Fruit fly (Drosophila melanogaster) whole organism, embryonic: ENCODE data around the gene Rpt5.

Experiments
- Atf3 ChIP-seq: fragments of 200-800 bp; sonication (Bioruptor generic); optimal IDR thresholded peaks from 3 replicates; lab custom pipeline; 2016; ENCODE audit warnings: missing biosample characterization, missing genetic modification characterization
- CG10267 ChIP-seq: fragments of 200-800 bp; sonication (Bioruptor generic); optimal IDR thresholded peaks from 2 replicates; lab custom pipeline; 2018; ENCODE audit warnings: missing biosample characterization, mild to moderate bottlenecking, missing genetic modification characterization, moderate library complexity
- CG10565 ChIP-seq: fragments of 200-800 bp; sonication (Bioruptor generic); optimal IDR thresholded peaks from 3 replicates; lab custom pipeline; 2016; ENCODE audit warnings: missing biosample characterization, mild to moderate bottlenecking, missing genetic modification characterization
- CG10979 ChIP-seq: fragments of 200-800 bp; sonication (Bioruptor generic); optimal IDR thresholded peaks from 2 replicates; lab custom pipeline; 2018; ENCODE audit warnings: missing biosample characterization, mild to moderate bottlenecking, missing genetic modification characterization, moderate library complexity
- CG11560 ChIP-seq: fragments of 200-800 bp; sonication (Bioruptor generic); IDR thresholded peaks from 3 replicates; pipeline ENCODE4 v1.3.6; 2022; ENCODE audit warnings: missing biosample characterization, missing genetic modification characterization
- CG12659 ChIP-seq: fragments of 200-800 bp; sonication (Bioruptor generic); optimal IDR thresholded peaks from 3 replicates; lab custom pipeline; 2017; ENCODE audit warnings: mild to moderate bottlenecking, missing biosample characterization, missing genetic modification reagents, missing genetic modification characterization
- CG15514 ChIP-seq: fragments of 200-800 bp; sonication (Bioruptor generic); optimal IDR thresholded peaks from 3 replicates; lab custom pipeline; 2017; ENCODE audit warnings: missing biosample characterization, missing genetic modification characterization, mild to moderate bottlenecking, moderate library complexity, missing genetic modification reagents
- CG17186 ChIP-seq: fragments of 200-800 bp; sonication (Bioruptor generic); optimal IDR thresholded peaks from 3 replicates; lab custom pipeline; 2017; ENCODE audit warnings: missing biosample characterization, missing genetic modification reagents, missing genetic modification characterization
- CG30431 ChIP-seq: fragments of 200-800 bp; sonication (Bioruptor generic); optimal IDR thresholded peaks from 2 replicates; lab custom pipeline; 2017; ENCODE audit warnings: missing biosample characterization, missing genetic modification characterization
- CG33557 ChIP-seq: fragments of 200-800 bp; sonication (Bioruptor generic); optimal IDR thresholded peaks from 2 replicates; lab custom pipeline; 2019; ENCODE audit warnings: missing biosample characterization, mild to moderate bottlenecking, missing genetic modification characterization, moderate library complexity
- CG34224 ChIP-seq: fragments of 200-800 bp; sonication (Bioruptor generic); IDR thresholded peaks from 3 replicates; pipeline ENCODE4 v1.3.6; 2022; ENCODE audit warnings: missing biosample characterization, missing genetic modification characterization; ENCODE audit not compliant: partially characterized antibody
- CG4328 ChIP-seq: fragments of 200-800 bp; sonication (Bioruptor generic); optimal IDR thresholded peaks from 3 replicates; lab custom pipeline; 2017; ENCODE audit warnings: missing biosample characterization, missing genetic modification reagents, missing genetic modification characterization
- CG4730 ChIP-seq: fragments of 200-800 bp; sonication (Bioruptor generic); IDR thresholded peaks from 2 replicates; pipeline ENCODE4 v1.3.6; 2022; ENCODE audit warnings: missing biosample characterization, missing genetic modification characterization
- CG4854 ChIP-seq: fragments of 200-800 bp; sonication (Bioruptor generic); optimal IDR thresholded peaks from 2 replicates; lab custom pipeline; 2016; ENCODE audit warnings: missing biosample characterization, missing genetic modification characterization, inconsistent platforms
- CG6175 ChIP-seq: fragments of 200-800 bp; sonication (Bioruptor generic); IDR thresholded peaks from 3 replicates; pipeline ENCODE4 v1.3.6; 2022; ENCODE audit warnings: missing biosample characterization, missing genetic modification characterization
- CG6689 ChIP-seq: fragments of 200-800 bp; sonication (Bioruptor generic); IDR thresholded peaks from 2 replicates; pipeline ENCODE4 v1.3.6; 2022; ENCODE audit warnings: missing biosample characterization, missing genetic modification characterization
- CG6765 ChIP-seq: fragments of 200-800 bp; sonication (Bioruptor generic); optimal IDR thresholded peaks from 3 replicates; lab custom pipeline; 2017; ENCODE audit warnings: missing biosample characterization, mild to moderate bottlenecking, missing genetic modification characterization
- CG6791 ChIP-seq: fragments of 200-800 bp; sonication (Bioruptor generic); IDR thresholded peaks from 3 replicates; pipeline ENCODE4 v1.3.6; 2022; ENCODE audit warnings: missing biosample characterization, missing genetic modification characterization; ENCODE audit not compliant: partially characterized antibody
- CG7786 ChIP-seq: fragments of 200-800 bp; sonication (Bioruptor generic); optimal IDR thresholded peaks from 2 replicates; lab custom pipeline; 2016; ENCODE audit warnings: missing biosample characterization, missing genetic modification characterization
- CG7839 ChIP-seq: fragments of 200-800 bp; sonication (Bioruptor generic); optimal IDR thresholded peaks from 3 replicates; lab custom pipeline; 2018; ENCODE audit warnings: missing biosample characterization, mild to moderate bottlenecking, missing genetic modification characterization, moderate library complexity
- CG8281 ChIP-seq: fragments of 200-800 bp; sonication (Bioruptor generic); optimal IDR thresholded peaks from 2 replicates; lab custom pipeline; 2018; ENCODE audit warnings: missing biosample characterization, mild to moderate bottlenecking, missing genetic modification characterization, moderate library complexity
- CG9797 ChIP-seq: fragments of 200-800 bp; sonication (Bioruptor generic); optimal IDR thresholded peaks from 3 replicates; lab custom pipeline; 2018; ENCODE audit warnings: missing biosample characterization, mild to moderate bottlenecking, missing genetic modification characterization
- Hr3 ChIP-seq: fragments of 200-800 bp; sonication (Bioruptor generic); optimal IDR thresholded peaks from 3 replicates; lab custom pipeline; 2016; ENCODE audit warnings: missing biosample characterization, missing genetic modification characterization
- Lhr ChIP-seq: fragments of 200-800 bp; sonication (Bioruptor generic); optimal IDR thresholded peaks from 3 replicates; lab custom pipeline; 2017; ENCODE audit warnings: mild to moderate bottlenecking, missing biosample characterization, missing genetic modification reagents, missing genetic modification characterization
- MTF-1 ChIP-seq: fragments of 200-800 bp; sonication (Bioruptor generic); optimal IDR thresholded peaks from 2 replicates; lab custom pipeline; 2018; ENCODE audit warnings: missing biosample characterization, mild to moderate bottlenecking, missing genetic modification characterization, borderline replicate concordance
- Med ChIP-seq: fragments of 200-800 bp; sonication (Bioruptor generic); peaks from one replicate; lab custom pipeline; 2016; ENCODE audit warnings: missing biosample characterization, missing genetic modification characterization, mild to moderate bottlenecking, inconsistent platforms, moderate library complexity
- Neu2 ChIP-seq: fragments of 200-800 bp; sonication (Bioruptor generic); optimal IDR thresholded peaks from 3 replicates; lab custom pipeline; 2016; ENCODE audit warnings: missing biosample characterization, missing genetic modification characterization, borderline replicate concordance
- Optix ChIP-seq: fragments of 200-800 bp; sonication (Bioruptor generic); IDR thresholded peaks from 3 replicates; pipeline ENCODE4 v1.3.6; 2022; ENCODE audit warnings: missing biosample characterization, missing genetic modification characterization
- Vsx1 ChIP-seq: fragments of 200-800 bp; sonication (Bioruptor generic); optimal IDR thresholded peaks from 2 replicates; lab custom pipeline; 2017; ENCODE audit warnings: missing biosample characterization, mild to moderate bottlenecking, missing genetic modification characterization, missing genetic modification reagents
- ac ChIP-seq: fragments of 200-800 bp; sonication (Bioruptor generic); optimal IDR thresholded peaks from 3 replicates; lab custom pipeline; 2017; ENCODE audit warnings: missing biosample characterization, mild to moderate bottlenecking, missing genetic modification characterization
- cas ChIP-seq: fragments of 200-800 bp; sonication (Bioruptor generic); IDR thresholded peaks from 2 replicates; pipeline ENCODE4 v1.3.6; 2022; ENCODE audit warnings: missing biosample characterization, missing genetic modification characterization
- cg ChIP-seq: fragments of 200-800 bp; sonication (Bioruptor generic); optimal IDR thresholded peaks from 3 replicates; lab custom pipeline; 2019; ENCODE audit warnings: missing biosample characterization, mild to moderate bottlenecking, missing genetic modification characterization, moderate library complexity
- da ChIP-seq: fragments of 200-800 bp; sonication (Bioruptor generic); optimal IDR thresholded peaks from 2 replicates; lab custom pipeline; 2016; ENCODE audit warnings: missing biosample characterization, missing genetic modification characterization
- danr ChIP-seq: fragments of 200-800 bp; sonication (Bioruptor generic); IDR thresholded peaks from 2 replicates; pipeline ENCODE4 v1.3.6; 2022; ENCODE audit warnings: missing biosample characterization, missing genetic modification characterization
- dati ChIP-seq: fragments of 200-800 bp; sonication (Bioruptor generic); IDR thresholded peaks from 2 replicates; pipeline ENCODE4 v1.3.6; 2022; ENCODE audit warnings: missing biosample characterization, missing genetic modification characterization
- exex ChIP-seq: fragments of 200-800 bp; sonication (Bioruptor generic); optimal IDR thresholded peaks from 4 replicates; lab custom pipeline; 2018; ENCODE audit warnings: missing biosample characterization, mild to moderate bottlenecking, missing genetic modification characterization, moderate library complexity
- eyg ChIP-seq: fragments of 200-800 bp; sonication (Bioruptor generic); optimal IDR thresholded peaks from 3 replicates; lab custom pipeline; 2016; ENCODE audit warnings: missing biosample characterization, missing genetic modification characterization
- gfzf ChIP-seq: fragments of 200-800 bp; sonication (Bioruptor generic); optimal IDR thresholded peaks from 2 replicates; lab custom pipeline; 2016; ENCODE audit warnings: missing biosample characterization, mild to moderate bottlenecking, missing genetic modification characterization, moderate library complexity
- grn ChIP-seq: fragments of 200-800 bp; sonication (Bioruptor generic); optimal IDR thresholded peaks from 3 replicates; lab custom pipeline; 2017; ENCODE audit warnings: missing biosample characterization, missing genetic modification characterization
- hkb ChIP-seq, 2 experiments: fragments of 200-800 bp in 1 of 2; fragments of >200 bp in 1 of 2; sonication (Bioruptor generic) in 1 of 2; IDR thresholded peaks in 1 of 2; optimal IDR thresholded peaks in 1 of 2; 2 replicates each; pipeline versions ENCODE4 v1.3.6 to Lab custom; 2017 to 2022; ENCODE audit warnings: missing biosample characterization in 1 of 2, missing genetic modification characterization in 1 of 2
- ken ChIP-seq: fragments of 200-800 bp; sonication (Bioruptor generic); IDR thresholded peaks from 3 replicates; pipeline ENCODE4 v1.3.6; 2022; ENCODE audit warnings: missing biosample characterization, missing genetic modification characterization
- phol ChIP-seq: fragments of 200-800 bp; sonication (Bioruptor generic); optimal IDR thresholded peaks from 3 replicates; lab custom pipeline; 2018; ENCODE audit warnings: missing biosample characterization, mild to moderate bottlenecking, missing genetic modification characterization, moderate library complexity
- pita ChIP-seq: fragments of 200-800 bp; sonication (Bioruptor generic); optimal IDR thresholded peaks from 2 replicates; lab custom pipeline; 2017; ENCODE audit warnings: missing biosample characterization, mild to moderate bottlenecking, missing genetic modification characterization
- pum ChIP-seq: fragments of 200-800 bp; sonication (Bioruptor generic); optimal IDR thresholded peaks from 2 replicates; lab custom pipeline; 2016; ENCODE audit warnings: missing biosample characterization, missing genetic modification characterization
- scrt ChIP-seq: fragments of 200-800 bp; sonication (Bioruptor generic); optimal IDR thresholded peaks from 2 replicates; lab custom pipeline; 2018; ENCODE audit warnings: missing biosample characterization, mild to moderate bottlenecking, missing genetic modification characterization, moderate library complexity
- slp2 ChIP-seq: fragments of 200-800 bp; sonication (Bioruptor generic); optimal IDR thresholded peaks from 2 replicates; lab custom pipeline; 2016; ENCODE audit warnings: missing biosample characterization, missing genetic modification characterization
- sqz ChIP-seq: fragments of 200-800 bp; sonication (Bioruptor generic); optimal IDR thresholded peaks from 3 replicates; lab custom pipeline; 2018; ENCODE audit warnings: missing biosample characterization, mild to moderate bottlenecking, missing genetic modification characterization
- tll ChIP-seq, 2 experiments: fragments of 200-800 bp in 1 of 2; fragments of >200 bp in 1 of 2; sonication (Bioruptor generic) in 1 of 2; optimal IDR thresholded peaks; 2 replicates each; lab custom pipeline; 2017 to 2019; ENCODE audit warnings: missing biosample characterization in 2 of 2, missing genetic modification characterization in 2 of 2, mild to moderate bottlenecking in 1 of 2, moderate library complexity in 1 of 2

Gene Rpt5

DNA sequence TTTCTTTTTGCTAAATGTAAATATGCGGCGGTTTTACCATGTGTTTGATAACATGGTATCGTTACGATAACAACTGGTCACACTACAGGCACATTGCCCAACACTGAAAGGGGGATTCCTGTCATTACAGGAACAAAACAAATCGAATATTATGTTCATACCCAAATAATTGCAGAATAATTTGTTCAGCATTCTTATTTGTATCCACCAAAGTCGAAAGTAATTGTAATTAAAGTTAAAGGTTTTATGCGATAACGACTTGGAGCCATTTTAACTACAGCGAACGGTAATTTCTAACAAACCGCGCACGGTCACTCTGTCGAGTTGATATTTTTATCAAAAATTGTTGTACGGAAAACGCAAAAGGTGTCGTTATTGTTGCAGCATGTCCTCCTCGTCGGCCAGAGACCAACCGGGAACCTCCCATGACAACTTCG is 14.8 kb downstream of the Rpt5 start, which contains the start of the genes CG10214 and CG10375 (continued):
- no peak for TF ChIP-seq scrt
- 0 out of 3 replicates have a peak, but pooled peaks have one; percentile 25 for TF ChIP-seq Optix (GFP tag; lab: Robert Waterston, UW)
- peak; percentile 81; the same call in 2 of the 3 replicates for TF ChIP-seq CG11560 (tag; lab: Robert Waterston, UW)
- TF ChIP-seq pita (GFP tag; lab: Kevin White, UChicago): no peak
- peak; percentile 67 for TF ChIP-seq CG4854
- TF ChIP-seq grn (GFP tag; lab: Kevin White, UChicago): peak; percentile 20
- peak; percentile 46 for TF ChIP-seq CG30431 (GFP tag; lab: Kevin White, UChicago)
- TF ChIP-seq CG8281 (tag; lab: Kevin White, UChicago): no peak
- TF ChIP-seq Lhr (GFP tag; lab: Kevin White, UChicago): peak; percentile 53
- no peak for TF ChIP-seq Vsx1 (GFP tag; lab: Kevin White, UChicago)
- peak; percentile 64 for TF ChIP-seq Neu2 (GFP tag; lab: Kevin White, UChicago)
- peak; percentile 48 for TF ChIP-seq Atf3
- peak; percentile 68 for TF ChIP-seq Hr3 (GFP tag; lab: Kevin White, UChicago)
- TF ChIP-seq CG9797 (GFP tag; lab: Kevin White, UChicago): peak; percentile 98
- peak; percentile 63 for TF ChIP-seq CG6689 (GFP tag; lab: Robert Waterston, UW)
- no peak for TF ChIP-seq ac (GFP tag; lab: Kevin White, UChicago)
- TF ChIP-seq da (GFP tag; lab: Kevin White, UChicago): peak; percentile 71
- TF ChIP-seq CG34224 (GFP tag; lab: Robert Waterston, UW): no peak; the same call in 2 of the 3 replicates
- TF ChIP-seq CG10267 (tag; lab: Kevin White, UChicago): peak; percentile 99
- 0 out of 2 replicates have a peak, but pooled peaks have one; percentile 23 for TF ChIP-seq danr
- no peak for TF ChIP-seq CG10565
- peak; percentile 7 for TF ChIP-seq CG6765
- no peak for TF ChIP-seq cg (GFP tag; lab: Kevin White, UChicago)
- peak; percentile 92 for TF ChIP-seq CG12659 (GFP tag; lab: Kevin White, UChicago)
- peak; percentile 39 for TF ChIP-seq exex (tag; lab: Kevin White, UChicago)
- TF ChIP-seq eyg (GFP tag; lab: Kevin White, UChicago): peak; percentile 65
- 0 out of 2 replicates have a peak, but pooled peaks have one; percentile 38 for TF ChIP-seq cas (GFP tag; lab: Robert Waterston, UW)
- peak; percentile 78 for TF ChIP-seq pum (GFP tag; lab: Kevin White, UChicago)
- TF ChIP-seq MTF-1 (GFP tag; lab: Kevin White, UChicago): no peak
- TF ChIP-seq sqz (GFP tag; lab: Kevin White, UChicago): no peak
- no peak for TF ChIP-seq dati (GFP tag; lab: Robert Waterston, UW)
- TF ChIP-seq tll (GFP tag; optimal IDR thresholded peaks at IDR 0.05; lab: Kevin White, UChicago): peak in 1 of 2 experiments; percentile 14
- peak; percentile 94 for TF ChIP-seq gfzf
- no peak for TF ChIP-seq CG6791
- no peak for TF ChIP-seq CG6175
- TF ChIP-seq CG7839 (tag; lab: Kevin White, UChicago): peak; percentile 71
- TF ChIP-seq slp2 (GFP tag; lab: Kevin White, UChicago): peak; percentile 60
- TF ChIP-seq CG33557 (GFP tag; lab: Kevin White, UChicago): peak; percentile 49
- peak; percentile 80 for TF ChIP-seq CG17186 (GFP tag; lab: Kevin White, UChicago)
- peak; percentile 98 for TF ChIP-seq Med (GFP tag; lab: Kevin White, UChicago)
- TF ChIP-seq CG15514 (GFP tag; lab: Kevin White, UChicago): peak; percentile 72
- peak; percentile 81 for TF ChIP-seq CG7786 (GFP tag; lab: Kevin White, UChicago)
- TF ChIP-seq phol: peak; percentile 98
- no peak for TF ChIP-seq CG4730 (GFP tag; lab: Robert Waterston, UW)
- TF ChIP-seq CG4328 (GFP tag; lab: Kevin White, UChicago): peak; percentile 42
- TF ChIP-seq ken: peak; percentile 43; the same call in 1 of the 3 replicates
- TF ChIP-seq hkb (optimal IDR thresholded peaks at IDR 0.05; lab: Kevin White, UChicago): peak; percentile 49
- peak; percentile 68 for TF ChIP-seq hkb (GFP tag; IDR thresholded peaks at IDR 0.05; lab: Robert Waterston, UW)
- peak; percentile 64 for TF ChIP-seq CG10979 (tag; lab: Kevin White, UChicago)
